Worm (Caenorhabditis elegans): ENCODE measurements around the gene nhr-30.

The nhr-30 gene

ce11 chrV:9065915-9066314, 20.9 kb downstream of the nhr-30 start:
- TF ChIP-seq nhr-28 (tag; optimal IDR thresholded peaks at IDR 0.05) (no peak), nhr-12 (tag; optimal IDR thresholded peaks at IDR 0.05) (no peak)

- TF ChIP-seq mls-2 (tag; optimal IDR thresholded peaks at IDR 0.05) (no peak), lin-13 (tag; optimal IDR thresholded peaks at IDR 0.05) (no peak), unc-62 (GFP tag; optimal IDR thresholded peaks at IDR 0.05) (no peak), nhr-28 (tag; optimal IDR thresholded peaks at IDR 0.05) (no peak), ceh-83 (GFP tag; optimal IDR thresholded peaks at IDR 0.05) (no peak), nhr-12 (tag; optimal IDR thresholded peaks at IDR 0.05) (no peak), elt-3 (tag; optimal IDR thresholded peaks at IDR 0.05) (no peak), snpc-4 (tag; optimal IDR thresholded peaks at IDR 0.05) (no peak), bed-3 (GFP tag; optimal IDR thresholded peaks at IDR 0.05) (no peak), mep-1 (tag; optimal IDR thresholded peaks at IDR 0.05) (no peak), nhr-237 (tag; optimal IDR thresholded peaks at IDR 0.05) (no peak), ceh-43 (GFP tag; optimal IDR thresholded peaks at IDR 0.05) (no peak), zip-8 (tag; optimal IDR thresholded peaks at IDR 0.05) (no peak), mab-5 (tag; optimal IDR thresholded peaks at IDR 0.05) (no peak), hlh-1 (tag; optimal IDR thresholded peaks at IDR 0.05) (no peak), lin-32 (GFP tag; optimal IDR thresholded peaks at IDR 0.05) (no peak), lsy-2 (tag; optimal IDR thresholded peaks at IDR 0.05) (no peak), flh-1 (GFP tag; optimal IDR thresholded peaks at IDR 0.05) (no peak), nhr-2 (tag; optimal IDR thresholded peaks at IDR 0.05) (no peak), ces-1 (GFP tag; optimal IDR thresholded peaks at IDR 0.05) (no peak)
Measured at ce11 chrV:9067678-9068077, 22.7 kb downstream of the nhr-30 start, which contains the start of gene fip-2. Gene fip-2 (plus strand): TSS chrV:9067978.

- TF ChIP-seq drap-1 (GFP tag; optimal IDR thresholded peaks at IDR 0.05) (no peak), elt-3 (tag; optimal IDR thresholded peaks at IDR 0.05) (no peak), hlh-1 (tag; optimal IDR thresholded peaks at IDR 0.05) (no peak), snpc-4 (tag; optimal IDR thresholded peaks at IDR 0.05) (no peak), elt-1 (tag; optimal IDR thresholded peaks at IDR 0.05; ENCODE audit: borderline replicate concordance, insufficient read depth) (no peak), nhr-28 (tag; optimal IDR thresholded peaks at IDR 0.05) (no peak), mab-5 (tag; optimal IDR thresholded peaks at IDR 0.05) (no peak), nhr-237 (tag; optimal IDR thresholded peaks at IDR 0.05) (no peak)
Measured at ce11 chrV:9069680-9070079, 24.7 kb downstream of the nhr-30 start, which contains the start of gene T27E4.5. Gene T27E4.5 (minus strand): TSS chrV:9069780.

ce11 chrV:9073322-9074038, 28.5 kb downstream of the nhr-30 start, which contains the start of gene oac-50:
Gene oac-50 (minus strand): TSS chrV:9073540.
- TF ChIP-seq drap-1 (GFP tag; optimal IDR thresholded peaks at IDR 0.05), result no peak
- no peak for TF ChIP-seq nhr-76 (tag; optimal IDR thresholded peaks at IDR 0.05)
- TF ChIP-seq ztf-11 (tag; optimal IDR thresholded peaks at IDR 0.05), result no peak
- TF ChIP-seq mep-1 (tag; optimal IDR thresholded peaks at IDR 0.05), result no peak
- TF ChIP-seq lin-13 (tag; optimal IDR thresholded peaks at IDR 0.05), result no peak
- no peak for TF ChIP-seq bed-3 (GFP tag; optimal IDR thresholded peaks at IDR 0.05)
- no peak for TF ChIP-seq lin-32 (GFP tag; optimal IDR thresholded peaks at IDR 0.05)
- TF ChIP-seq ham-2 (GFP tag; optimal IDR thresholded peaks at IDR 0.05), result no peak
- TF ChIP-seq nhr-2 (tag; optimal IDR thresholded peaks at IDR 0.05), result no peak
- no peak for TF ChIP-seq unc-62 (GFP tag; optimal IDR thresholded peaks at IDR 0.05)
- no peak for TF ChIP-seq sem-2 (GFP tag; optimal IDR thresholded peaks at IDR 0.05)
- no peak for TF ChIP-seq tbx-8 (GFP tag; optimal IDR thresholded peaks at IDR 0.05)

ce11 chrV:9074360-9074834, 29.4 kb downstream of the nhr-30 start:
- no peak for TF ChIP-seq snpc-4 (tag; optimal IDR thresholded peaks at IDR 0.05)
- TF ChIP-seq zip-8 (tag; optimal IDR thresholded peaks at IDR 0.05), result no peak
- TF ChIP-seq mls-2 (tag; optimal IDR thresholded peaks at IDR 0.05), result no peak

- TF ChIP-seq mls-2 (tag; optimal IDR thresholded peaks at IDR 0.05) (no peak), nhr-237 (tag; optimal IDR thresholded peaks at IDR 0.05) (no peak), mab-5 (tag; optimal IDR thresholded peaks at IDR 0.05) (no peak), nhr-28 (tag; optimal IDR thresholded peaks at IDR 0.05) (no peak), nhr-2 (tag; optimal IDR thresholded peaks at IDR 0.05) (no peak), cnd-1 (tag; optimal IDR thresholded peaks at IDR 0.05) (no peak), hlh-1 (tag; optimal IDR thresholded peaks at IDR 0.05) (no peak), sem-2 (GFP tag; optimal IDR thresholded peaks at IDR 0.05) (no peak), elt-1 (tag; optimal IDR thresholded peaks at IDR 0.05; ENCODE audit: borderline replicate concordance, insufficient read depth) (no peak), ceh-83 (GFP tag; optimal IDR thresholded peaks at IDR 0.05) (no peak), mep-1 (tag; optimal IDR thresholded peaks at IDR 0.05) (no peak), M03D4.4 (tag; optimal IDR thresholded peaks at IDR 0.05) (no peak), snpc-4 (tag; optimal IDR thresholded peaks at IDR 0.05) (no peak)
Measured at ce11 chrV:9075827-9076226, 30.9 kb downstream of the nhr-30 start.
